Worm (Caenorhabditis elegans): Measurements from ENCODE around the gene F32E10.5.
A peak's percentile ranks its signal among the peaks of the same experiment; 100 is the strongest.

F32E10.5 gene

ce11 chrIV:7558653-7559052 lies 19.5 kb downstream of the F32E10.5 start:
- TF ChIP-seq lin-54 (GFP tag; optimal IDR thresholded peaks at IDR 0.05) = peak; percentile 30
- peak; percentile 28 for TF ChIP-seq chd-7 (tag; optimal IDR thresholded peaks at IDR 0.05)
- no peak for TF ChIP-seq F22D6.2 (tag; optimal IDR thresholded peaks at IDR 0.05)
- TF ChIP-seq mes-4 (tag; optimal IDR thresholded peaks at IDR 0.05) = peak; percentile 27
- TF ChIP-seq ekl-4 (GFP tag; IDR thresholded peaks at IDR 0.05) = 0 out of 2 replicates have a peak, but pooled peaks have one; percentile 26
- no peak for TF ChIP-seq F33H1.4 (GFP tag; IDR thresholded peaks at IDR 0.05)
- peak; percentile 32 for TF ChIP-seq snpc-4 (GFP tag; optimal IDR thresholded peaks at IDR 0.05)
- TF ChIP-seq snpc-4 (tag; optimal IDR thresholded peaks at IDR 0.05) = peak in 1 of 4 experiments; percentile 1
- TF ChIP-seq hsf-1 (GFP tag; IDR thresholded peaks at IDR 0.05) = peak; percentile 39; the same call in 1 of the 2 replicates
- TF ChIP-seq madf-3 (GFP tag; IDR thresholded peaks at IDR 0.05) = 0 out of 2 replicates have a peak, but pooled peaks have one; percentile 5
- no peak for TF ChIP-seq pbrm-1 (GFP tag; IDR thresholded peaks at IDR 0.05)
- peak; percentile 81 for TF ChIP-seq F49E8.2 (tag; optimal IDR thresholded peaks at IDR 0.05; ENCODE audit: insufficient read depth)
- peak; percentile 66 for TF ChIP-seq hrde-1 (tag; optimal IDR thresholded peaks at IDR 0.05; ENCODE audit: borderline replicate concordance)
- no peak for TF ChIP-seq ama-1 (optimal IDR thresholded peaks at IDR 0.05)
- peak in 1 of 2 experiments; percentile 22 for TF ChIP-seq ama-1 (GFP tag; optimal IDR thresholded peaks at IDR 0.05)
- 0 out of 2 replicates have a peak, but pooled peaks have one; percentile 32 for TF ChIP-seq ztf-25 (GFP tag; IDR thresholded peaks at IDR 0.05)

- no peak for TF ChIP-seq B0261.1 (tag; optimal IDR thresholded peaks at IDR 0.05)
- no peak for TF ChIP-seq bed-2 (GFP tag; IDR thresholded peaks at IDR 0.05)
Measured at ce11 chrIV:7556265-7556866, 21.8 kb downstream of the F32E10.5 start, which contains the start of the genes F49E8.7, F49E8.8 and nprl-2. TSS of gene F49E8.7 (minus strand) at chrIV:7556365. TSS of gene F49E8.8 (plus strand) at chrIV:7556637. TSS of gene nprl-2 (plus strand) at chrIV:7556816.

- TF ChIP-seq T07F8.4 (tag; optimal IDR thresholded peaks at IDR 0.05) (no peak), hmg-1.2 (GFP tag; IDR thresholded peaks at IDR 0.05) (peak; percentile 38; the same call in 1 of the 2 replicates), K12H6.12 (tag; optimal IDR thresholded peaks at IDR 0.05) (no peak)
Measured at ce11 chrIV:7554351-7554750, 23.8 kb downstream of the F32E10.5 start, which contains the start of gene F49E8.6. TSS of gene F49E8.6 (minus strand) at chrIV:7554667.

ce11 chrIV:7552958-7553553 lies 25.1 kb downstream of the F32E10.5 start, which contains the start of gene dif-1:
TSS of gene dif-1 (minus strand) at chrIV:7553008.
- peak; percentile 14 for TF ChIP-seq somi-1 (GFP tag; optimal IDR thresholded peaks at IDR 0.05)
- no peak for TF ChIP-seq tlf-1 (GFP tag; optimal IDR thresholded peaks at IDR 0.05)
- TF ChIP-seq ekl-4 (GFP tag; IDR thresholded peaks at IDR 0.05) = 0 out of 2 replicates have a peak, but pooled peaks have one; percentile 27
- no peak for TF ChIP-seq cebp-1 (GFP tag; IDR thresholded peaks at IDR 0.05)
- TF ChIP-seq cebp-1 (tag; optimal IDR thresholded peaks at IDR 0.05) = peak; percentile 53
- TF ChIP-seq repo-1 (tag; optimal IDR thresholded peaks at IDR 0.05) = no peak
- no peak for TF ChIP-seq snpc-3.4 (tag; optimal IDR thresholded peaks at IDR 0.05)
- no peak for TF ChIP-seq ztf-18 (tag; optimal IDR thresholded peaks at IDR 0.05)
- TF ChIP-seq T26A5.8 (tag; optimal IDR thresholded peaks at IDR 0.05) = no peak
- no peak for TF ChIP-seq dox-1 (GFP tag; IDR thresholded peaks at IDR 0.05)
- no peak for TF ChIP-seq zim-3 (tag; optimal IDR thresholded peaks at IDR 0.05)
- TF ChIP-seq attf-3 (GFP tag; conservative IDR thresholded peaks at IDR 0.05) = no peak
- no peak for TF ChIP-seq ccch-3 (GFP tag; optimal IDR thresholded peaks at IDR 0.05)
- TF ChIP-seq B0019.2 (GFP tag; conservative IDR thresholded peaks at IDR 0.05) = no peak
- TF ChIP-seq Y95B8A.8 (GFP tag; IDR thresholded peaks at IDR 0.05) = no peak
- TF ChIP-seq chd-7 (tag; optimal IDR thresholded peaks at IDR 0.05) = no peak
- no peak for TF ChIP-seq dpff-1 (tag; optimal IDR thresholded peaks at IDR 0.05)
- TF ChIP-seq atf-7 (tag; optimal IDR thresholded peaks at IDR 0.05) = no peak
- TF ChIP-seq aptf-2 (GFP tag; conservative IDR thresholded peaks at IDR 0.05) = 0 out of 2 replicates have a peak, but pooled peaks have one; percentile 63
- TF ChIP-seq pha-4 (tag; optimal IDR thresholded peaks at IDR 0.05) = no peak
- peak; percentile 23 for TF ChIP-seq attf-5 (GFP tag; optimal IDR thresholded peaks at IDR 0.05)
- no peak for TF ChIP-seq F39B2.1 (GFP tag; IDR thresholded peaks at IDR 0.05)
- no peak for TF ChIP-seq nhr-90 (tag; optimal IDR thresholded peaks at IDR 0.05)
- no peak for TF ChIP-seq K12H6.12 (tag; optimal IDR thresholded peaks at IDR 0.05)
- no peak for TF ChIP-seq egl-44 (GFP tag; IDR thresholded peaks at IDR 0.05)

Measured in whole organism, young adult.